Worm (Caenorhabditis elegans) whole organism, L2 larva: Measurements from ENCODE around the gene srx-23.

Experiments used
- blmp-1 ChIP-seq: sonication (generic microtip); optimal IDR thresholded peaks from 2 replicates; lab custom pipeline; 2017; ENCODE audit warnings: missing genetic modification characterization, mild to moderate bottlenecking, missing compliant biosample characterization, antibody characterized with exemption, moderate library complexity; ENCODE audit not compliant: insufficient read depth
- ceh-16 ChIP-seq: fragments of 150-350 bp; optimal IDR thresholded peaks from 2 replicates; lab custom pipeline; 2014; ENCODE audit warnings: missing biosample characterization, missing genetic modification characterization
- mab-5 ChIP-seq: fragments of 150-350 bp; optimal IDR thresholded peaks from 2 replicates; lab custom pipeline; 2014; ENCODE audit warnings: missing biosample characterization, missing genetic modification characterization
- nhr-11 ChIP-seq: fragments of 150-350 bp; optimal IDR thresholded peaks from 2 replicates; lab custom pipeline; 2014; ENCODE audit warnings: missing biosample characterization, missing genetic modification characterization
- skn-1 ChIP-seq: sonication (generic microtip); optimal IDR thresholded peaks from 2 replicates; lab custom pipeline; 2017; ENCODE audit warnings: missing biosample characterization, missing genetic modification characterization
- snpc-4 ChIP-seq: fragments of 150-350 bp; optimal IDR thresholded peaks from 2 replicates; lab custom pipeline; 2014; ENCODE audit warnings: missing biosample characterization, missing genetic modification characterization
- ztf-11 ChIP-seq: sonication (generic microtip); optimal IDR thresholded peaks from 2 replicates; lab custom pipeline; 2017; ENCODE audit warnings: missing biosample characterization, missing genetic modification characterization

DNA sequence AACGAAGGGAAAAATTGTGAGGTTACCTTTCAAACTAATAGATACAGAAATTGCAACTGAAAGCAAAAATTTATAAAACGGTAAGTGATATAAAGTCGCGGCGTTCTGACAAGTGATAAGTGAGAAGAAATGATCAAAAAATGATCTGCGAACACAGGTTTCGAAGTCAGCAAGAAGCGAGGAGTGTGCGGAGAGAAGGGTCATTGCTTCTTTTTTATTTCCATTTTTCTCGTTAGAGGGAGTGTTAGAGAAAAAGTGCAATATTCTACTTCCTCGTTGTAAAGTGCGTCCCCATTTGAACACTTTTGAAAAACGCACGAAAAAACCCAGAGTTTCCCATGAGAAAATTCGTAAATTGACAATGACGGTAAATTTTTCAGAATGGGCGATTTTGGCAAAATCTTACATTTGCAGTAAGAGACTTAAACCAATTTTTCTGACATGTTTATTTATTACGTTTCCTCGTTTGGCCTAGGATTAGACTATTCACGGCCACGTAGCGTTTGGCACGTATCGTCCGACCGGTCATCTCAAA is 5.5 kb upstream of the srx-23 start, which contains the start of the genes fbxa-72 and srx-21:
- TF ChIP-seq mab-5 (no peak), ceh-16 (tag; lab: Kevin White, UChicago) (no peak), blmp-1 (tag; lab: Kevin White, UChicago) (no peak), skn-1 (no peak), nhr-11 (tag; lab: Kevin White, UChicago) (no peak), ztf-11 (no peak), snpc-4 (tag; lab: Kevin White, UChicago) (no peak)
